Worm (Caenorhabditis elegans) whole organism, L2 larva: Measurements from ENCODE around the gene attf-5.

Source experiments
- blmp-1 ChIP-seq: sonication (generic microtip); optimal IDR thresholded peaks from 2 replicates; lab custom pipeline; 2017; ENCODE audit warnings: missing genetic modification characterization, mild to moderate bottlenecking, missing compliant biosample characterization, antibody characterized with exemption, moderate library complexity; ENCODE audit not compliant: insufficient read depth
- egl-27 ChIP-seq: sonication (generic microtip); optimal IDR thresholded peaks from 3 replicates; lab custom pipeline; 2017; ENCODE audit warnings: missing biosample characterization, missing genetic modification reagents, missing genetic modification characterization
- elt-1 ChIP-seq: fragments of 150-350 bp; optimal IDR thresholded peaks from 2 replicates; lab custom pipeline; 2014; ENCODE audit warnings: missing biosample characterization, missing genetic modification characterization
- fos-1 ChIP-seq: fragments of 150-350 bp; optimal IDR thresholded peaks from 2 replicates; lab custom pipeline; 2014; ENCODE audit warnings: missing biosample characterization, missing genetic modification characterization
- lsy-2 ChIP-seq, 2 experiments: fragments of 150-350 bp in 1 of 2; sonication (generic microtip) in 1 of 2; optimal IDR thresholded peaks; 2 replicates each; lab custom pipeline; 2014 to 2017; ENCODE audit warnings: missing biosample characterization in 2 of 2, missing genetic modification characterization in 2 of 2
- nhr-23 ChIP-seq: fragments of 150-350 bp; optimal IDR thresholded peaks from 2 replicates; lab custom pipeline; 2014; ENCODE audit warnings: missing biosample characterization, missing genetic modification reagents, missing genetic modification characterization
- nhr-237 ChIP-seq: fragments of 150-350 bp; optimal IDR thresholded peaks from 2 replicates; lab custom pipeline; 2014; ENCODE audit warnings: missing biosample characterization, missing genetic modification characterization
- nhr-77 ChIP-seq: fragments of 150-350 bp; optimal IDR thresholded peaks from 2 replicates; lab custom pipeline; 2014; ENCODE audit warnings: missing biosample characterization, missing genetic modification characterization
- unc-62 ChIP-seq: fragments of 150-350 bp; optimal IDR thresholded peaks from 2 replicates; lab custom pipeline; 2014; ENCODE audit warnings: missing biosample characterization, missing genetic modification reagents, missing genetic modification characterization

- TF ChIP-seq elt-1 (tag; lab: Kevin White, UChicago) (no peak), egl-27 (tag; lab: Kevin White, UChicago) (no peak), fos-1 (tag; lab: Kevin White, UChicago) (no peak), unc-62 (GFP tag; lab: Kevin White, UChicago) (no peak), blmp-1 (tag; lab: Kevin White, UChicago) (no peak), nhr-237 (tag; lab: Kevin White, UChicago) (no peak), nhr-77 (tag; lab: Kevin White, UChicago) (no peak), lsy-2 (tag; optimal IDR thresholded peaks at IDR 0.05; lab: Kevin White, UChicago) (no peak), nhr-23 (tag; lab: Kevin White, UChicago) (no peak)
Measured at ce11 chrX:813063-813462, 24.9 kb downstream of the attf-5 start, which contains the start of gene F25E2.3.
